Fruit fly (Drosophila melanogaster): Measurements from ENCODE around the gene CG17991.
A peak's percentile ranks its signal among the peaks of the same experiment; 100 is the strongest.

CG17991 gene

DNA sequence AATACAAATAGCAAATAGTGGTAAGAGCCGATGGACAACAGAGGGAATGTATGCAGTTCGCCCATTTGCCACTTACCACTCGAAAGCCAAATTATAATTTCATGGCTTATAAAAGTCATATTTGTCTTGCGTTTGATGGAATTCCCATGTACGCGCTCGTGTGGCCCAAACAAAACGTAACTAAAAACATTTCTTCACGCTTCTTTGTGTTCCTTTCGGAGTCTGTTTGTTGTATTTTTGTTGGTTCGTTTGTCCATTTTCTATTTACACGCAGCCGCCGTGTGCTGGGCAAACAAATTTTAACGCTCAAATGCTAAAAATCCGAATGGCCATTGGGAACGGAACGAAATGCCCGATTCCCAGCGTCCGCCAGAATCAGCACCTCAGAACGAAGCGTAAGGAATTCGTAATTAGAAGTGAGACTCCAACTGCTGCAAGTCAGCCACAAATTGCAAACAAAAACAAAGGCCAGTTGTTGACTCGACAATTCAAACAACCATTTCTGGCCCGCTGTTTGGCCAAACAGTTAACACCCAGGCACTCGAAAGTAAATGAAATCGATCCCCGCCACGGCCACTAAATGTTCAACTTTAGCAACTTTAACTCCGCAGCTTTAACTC lies 32.2 kb upstream of the CG17991 start (continued):
- no peak for TF ChIP-seq sna (GFP tag; IDR thresholded peaks at IDR 0.05; ENCODE audit: partially characterized antibody)
- TF ChIP-seq inv (GFP tag; IDR thresholded peaks at IDR 0.05; ENCODE audit: partially characterized antibody): no peak
- TF ChIP-seq CG15073 (GFP tag; optimal IDR thresholded peaks at IDR 0.05): no peak
- TF ChIP-seq kay (GFP tag; optimal IDR thresholded peaks at IDR 0.05): no peak
- peak; percentile 52 for TF ChIP-seq caup (GFP tag; optimal IDR thresholded peaks at IDR 0.05; ENCODE audit: severe bottlenecking)

DNA sequence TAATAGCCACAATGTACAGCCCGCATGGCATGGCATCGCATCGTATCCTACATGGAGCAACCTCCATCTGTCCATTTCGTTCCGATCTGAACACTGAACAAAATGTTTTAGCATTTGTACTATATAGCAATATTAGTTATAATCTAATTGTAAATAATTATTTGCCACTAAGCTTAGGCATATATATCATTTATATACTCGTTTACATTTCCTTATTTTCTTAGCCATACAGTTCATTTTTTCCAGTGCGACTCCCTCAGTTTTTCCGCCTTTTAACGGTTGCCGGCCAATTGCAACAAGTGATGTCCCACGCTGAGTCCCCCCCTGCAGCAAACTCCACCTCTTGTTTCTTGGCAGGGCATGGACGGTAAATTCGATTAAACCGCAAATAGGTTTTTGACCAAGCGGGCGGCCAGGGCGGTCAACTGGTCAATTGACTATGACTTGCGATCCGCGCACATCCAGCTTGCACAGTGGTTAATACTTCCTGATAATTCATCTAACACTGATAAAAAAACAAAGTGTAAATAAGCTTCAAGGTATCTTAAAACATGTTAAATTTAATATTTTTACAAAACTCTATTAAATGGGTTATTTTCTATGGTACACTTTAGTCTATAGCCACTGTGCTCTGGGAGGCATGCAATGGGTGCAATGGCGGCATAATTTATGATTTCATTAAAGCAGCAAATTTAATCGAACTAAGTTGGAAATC lies 31.3 kb upstream of the CG17991 start:
- TF ChIP-seq p53 (GFP tag; optimal IDR thresholded peaks at IDR 0.05) (no peak), sim (GFP tag; IDR thresholded peaks at IDR 0.05) (no peak), CG12659 (GFP tag; optimal IDR thresholded peaks at IDR 0.05) (no peak), CG7786 (GFP tag; optimal IDR thresholded peaks at IDR 0.05) (no peak), onecut (GFP tag; IDR thresholded peaks at IDR 0.05) (no peak), CG8359 (GFP tag; optimal IDR thresholded peaks at IDR 0.05; ENCODE audit: borderline replicate concordance) (no peak), CG9437 (GFP tag; optimal IDR thresholded peaks at IDR 0.05) (no peak), CG8924 (tag; optimal IDR thresholded peaks at IDR 0.05) (no peak), Hr39 (optimal IDR thresholded peaks at IDR 0.05) (no peak), CG3281 (GFP tag; optimal IDR thresholded peaks at IDR 0.05) (no peak), crc (GFP tag; optimal IDR thresholded peaks at IDR 0.05) (no peak), gt (GFP tag; IDR thresholded peaks at IDR 0.05) (no peak), HLH3B (GFP tag; IDR thresholded peaks at IDR 0.05) (0 out of 2 replicates have a peak, but pooled peaks have one; percentile 27), fru (optimal IDR thresholded peaks at IDR 0.05) (no peak), CG10959 (GFP tag; IDR thresholded peaks at IDR 0.05) (no peak), Spps (tag; optimal IDR thresholded peaks at IDR 0.05) (no peak), Med (GFP tag) (peak; percentile 25), CG1792 (GFP tag; optimal IDR thresholded peaks at IDR 0.05) (no peak), dmrt99B (tag; optimal IDR thresholded peaks at IDR 0.05) (no peak), prd (optimal IDR thresholded peaks at IDR 0.05) (no peak), prd (GFP tag; IDR thresholded peaks at IDR 0.05) (peak; percentile 20; the same call in 1 of the 3 replicates), sens (GFP tag) (peak; percentile 27), esg (GFP tag; conservative IDR thresholded peaks at IDR 0.05) (0 out of 2 replicates have a peak, but pooled peaks have one; percentile 14), Ptx1 (GFP tag; IDR thresholded peaks at IDR 0.05) (0 out of 2 replicates have a peak, but pooled peaks have one; percentile 6), CG15601 (tag; optimal IDR thresholded peaks at IDR 0.05) (no peak), wek (GFP tag; optimal IDR thresholded peaks at IDR 0.05) (no peak), Drgx (GFP tag; IDR thresholded peaks at IDR 0.05) (peak; percentile 12; the same call in 1 of the 2 replicates), stc (GFP tag; IDR thresholded peaks at IDR 0.05) (no peak), CG5180 (GFP tag; optimal IDR thresholded peaks at IDR 0.05) (no peak), lov (optimal IDR thresholded peaks at IDR 0.05) (no peak), lov (GFP tag; IDR thresholded peaks at IDR 0.05) (no peak)

DNA sequence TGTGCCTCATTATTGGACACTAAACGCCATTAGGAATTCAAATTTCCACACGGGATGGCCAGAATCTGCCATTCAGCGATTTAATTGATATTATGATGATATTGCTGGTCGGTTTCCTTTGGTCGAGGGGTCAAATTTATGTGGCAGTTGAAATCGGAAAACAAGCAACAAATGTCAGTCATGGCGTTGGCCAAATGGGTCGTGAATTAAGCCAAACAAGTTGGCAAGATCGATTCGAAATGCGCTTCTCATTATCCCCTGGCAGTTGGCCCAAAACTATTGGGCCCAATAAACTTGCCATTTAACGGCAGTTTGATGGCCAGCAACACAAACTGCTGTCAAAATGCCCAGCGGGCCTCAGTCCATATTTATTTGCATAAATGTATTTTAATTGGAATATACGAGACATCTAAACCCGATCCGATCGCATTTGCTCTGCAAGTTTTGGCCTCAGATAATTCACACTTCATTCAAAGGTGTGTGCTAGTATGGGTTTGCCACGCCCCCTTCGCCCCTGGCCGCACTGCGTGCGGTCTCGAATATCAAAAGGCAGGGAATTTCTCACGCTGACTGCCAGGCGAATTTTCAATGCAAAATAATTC lies 28.0 kb upstream of the CG17991 start:
- TF ChIP-seq gro (GFP tag; optimal IDR thresholded peaks at IDR 0.05): peak; percentile 28
- TF ChIP-seq dan (GFP tag; IDR thresholded peaks at IDR 0.05): no peak
- TF ChIP-seq CG3726 (GFP tag; IDR thresholded peaks at IDR 0.05): 0 out of 3 replicates have a peak, but pooled peaks have one; percentile 23
- TF ChIP-seq CG9727 (GFP tag; optimal IDR thresholded peaks at IDR 0.05): no peak
- no peak for TF ChIP-seq kay (GFP tag; optimal IDR thresholded peaks at IDR 0.05)
- TF ChIP-seq CTCF (GFP tag; optimal IDR thresholded peaks at IDR 0.05): no peak
- no peak for TF ChIP-seq Bgb (GFP tag; IDR thresholded peaks at IDR 0.05; ENCODE audit: partially characterized antibody)
- TF ChIP-seq her (GFP tag; optimal IDR thresholded peaks at IDR 0.05): no peak
- no peak for TF ChIP-seq eyg (GFP tag; optimal IDR thresholded peaks at IDR 0.05)
- TF ChIP-seq CG7987 (GFP tag; optimal IDR thresholded peaks at IDR 0.05): no peak
- peak; percentile 96 for TF ChIP-seq abd-A (tag; optimal IDR thresholded peaks at IDR 0.05)
- TF ChIP-seq vvl (GFP tag; IDR thresholded peaks at IDR 0.05): peak; percentile 63
- no peak for TF ChIP-seq Doc2 (GFP tag; IDR thresholded peaks at IDR 0.05)
- no peak for TF ChIP-seq E2f2 (GFP tag; IDR thresholded peaks at IDR 0.05)
- TF ChIP-seq CG10543 (GFP tag; optimal IDR thresholded peaks at IDR 0.05): no peak
